Fruit fly (Drosophila melanogaster) whole organism, embryonic: ENCODE data around the gene CG14431.

ENCODE experiments used
- Atf-2 ChIP-seq: fragments of 200-800 bp; sonication (Bioruptor generic); optimal IDR thresholded peaks from 2 replicates; lab custom pipeline; 2016; ENCODE audit warnings: missing biosample characterization, missing genetic modification characterization
- B-H2 ChIP-seq: fragments of 200-800 bp; sonication (Bioruptor generic); optimal IDR thresholded peaks from 2 replicates; lab custom pipeline; 2018; ENCODE audit warnings: missing biosample characterization, mild to moderate bottlenecking, missing genetic modification characterization
- CG12299 ChIP-seq: fragments of 200-800 bp; sonication (Bioruptor generic); optimal IDR thresholded peaks from 2 replicates; lab custom pipeline; 2018; ENCODE audit warnings: missing biosample characterization, mild to moderate bottlenecking, missing genetic modification characterization
- CG13424 ChIP-seq: fragments of 200-800 bp; sonication (Bioruptor generic); optimal IDR thresholded peaks from 2 replicates; lab custom pipeline; 2019; ENCODE audit warnings: missing biosample characterization, mild to moderate bottlenecking, missing genetic modification characterization, moderate library complexity
- CG14014 ChIP-seq: fragments of 200-800 bp; sonication (Bioruptor generic); IDR thresholded peaks from 2 replicates; pipeline ENCODE4 v1.3.6; 2022; ENCODE audit warnings: missing biosample characterization, missing genetic modification characterization
- CG15269 ChIP-seq: fragments of 200-800 bp; sonication (Bioruptor generic); optimal IDR thresholded peaks from 2 replicates; lab custom pipeline; 2018; ENCODE audit warnings: missing biosample characterization, mild to moderate bottlenecking, missing genetic modification characterization, moderate library complexity
- CG17328 ChIP-seq: fragments of 200-800 bp; sonication (Bioruptor generic); IDR thresholded peaks from 2 replicates; pipeline ENCODE4 v1.3.6; 2022; ENCODE audit warnings: missing biosample characterization, missing genetic modification characterization
- CG17568 ChIP-seq: fragments of 200-800 bp; sonication (Bioruptor generic); optimal IDR thresholded peaks from 2 replicates; lab custom pipeline; 2018; ENCODE audit warnings: missing biosample characterization, mild to moderate bottlenecking, missing genetic modification characterization, moderate library complexity
- CG18764 ChIP-seq: fragments of 200-800 bp; sonication (Bioruptor generic); optimal IDR thresholded peaks from 3 replicates; lab custom pipeline; 2016; ENCODE audit warnings: missing biosample characterization, missing genetic modification characterization
- CG30020 ChIP-seq: fragments of 200-800 bp; optimal IDR thresholded peaks from 2 replicates; lab custom pipeline; 2019; ENCODE audit warnings: missing biosample characterization, mild to moderate bottlenecking, missing genetic modification characterization, moderate library complexity
- CG3065 ChIP-seq: fragments of 200-800 bp; sonication (Bioruptor generic); optimal IDR thresholded peaks from 2 replicates; lab custom pipeline; 2016; ENCODE audit warnings: missing biosample characterization, missing genetic modification characterization
- CG32532 ChIP-seq: fragments of 200-800 bp; sonication (Bioruptor generic); IDR thresholded peaks from 2 replicates; pipeline ENCODE4 v1.3.6; 2022; ENCODE audit warnings: missing biosample characterization, missing genetic modification characterization
- CG42726 ChIP-seq: fragments of 200-800 bp; sonication (Bioruptor generic); IDR thresholded peaks from 2 replicates; pipeline ENCODE4 v1.3.6; 2022; ENCODE audit warnings: missing biosample characterization, missing genetic modification characterization; ENCODE audit not compliant: partially characterized antibody
- CG4360 ChIP-seq: fragments of 200-800 bp; sonication (Bioruptor generic); IDR thresholded peaks from 2 replicates; pipeline ENCODE4 v1.3.6; 2022; ENCODE audit warnings: missing biosample characterization, missing genetic modification characterization
- CG7839 ChIP-seq: fragments of 200-800 bp; sonication (Bioruptor generic); optimal IDR thresholded peaks from 3 replicates; lab custom pipeline; 2018; ENCODE audit warnings: missing biosample characterization, mild to moderate bottlenecking, missing genetic modification characterization, moderate library complexity
- CG8359 ChIP-seq: fragments of 200-800 bp; sonication (Bioruptor generic); optimal IDR thresholded peaks from 2 replicates; lab custom pipeline; 2017; ENCODE audit warnings: missing biosample characterization, mild to moderate bottlenecking, missing genetic modification characterization, borderline replicate concordance
- Camta ChIP-seq: fragments of 200-800 bp; sonication (Bioruptor generic); optimal IDR thresholded peaks from 2 replicates; lab custom pipeline; 2016; ENCODE audit warnings: missing biosample characterization, missing genetic modification characterization
- Dbx ChIP-seq: fragments of 200-800 bp; sonication (Bioruptor generic); IDR thresholded peaks from 3 replicates; pipeline ENCODE4 v1.3.6; 2022; ENCODE audit warnings: missing biosample characterization, missing genetic modification characterization
- Deaf1 ChIP-seq: fragments of 200-800 bp; optimal IDR thresholded peaks from 3 replicates; lab custom pipeline; 2019; ENCODE audit warnings: missing biosample characterization, mild to moderate bottlenecking, missing genetic modification characterization, moderate library complexity
- GATAe ChIP-seq: fragments of 200-800 bp; sonication (Bioruptor generic); conservative IDR thresholded peaks from 2 replicates; pipeline ENCODE4 v1.3.6; 2022; ENCODE audit warnings: missing biosample characterization, missing genetic modification characterization
- HHEX ChIP-seq: fragments of 200-800 bp; sonication (Bioruptor generic); optimal IDR thresholded peaks from 3 replicates; lab custom pipeline; 2017; ENCODE audit warnings: missing biosample characterization, mild to moderate bottlenecking, missing genetic modification characterization, missing genetic modification reagents
- HLH3B ChIP-seq: fragments of 200-800 bp; sonication (Bioruptor generic); IDR thresholded peaks from 2 replicates; pipeline ENCODE4 v1.3.6; 2022; ENCODE audit warnings: missing biosample characterization, missing genetic modification characterization
- Hsf ChIP-seq: fragments of 200-800 bp; sonication (Bioruptor generic); optimal IDR thresholded peaks from 3 replicates; lab custom pipeline; 2016; ENCODE audit warnings: missing biosample characterization, missing genetic modification characterization
- Kr ChIP-seq: fragments of 200-800 bp; sonication (Bioruptor generic); optimal IDR thresholded peaks from 2 replicates; lab custom pipeline; 2017; ENCODE audit warnings: missing biosample characterization, mild to moderate bottlenecking, missing genetic modification characterization
- Lhr ChIP-seq: fragments of 200-800 bp; sonication (Bioruptor generic); optimal IDR thresholded peaks from 3 replicates; lab custom pipeline; 2017; ENCODE audit warnings: mild to moderate bottlenecking, missing biosample characterization, missing genetic modification reagents, missing genetic modification characterization
- Lim3 ChIP-seq: fragments of 200-800 bp; sonication (Bioruptor generic); IDR thresholded peaks from 2 replicates; pipeline ENCODE4 v1.3.6; 2022; ENCODE audit warnings: missing biosample characterization, missing genetic modification characterization
- Lpt ChIP-seq: fragments of >200 bp; optimal IDR thresholded peaks from 2 replicates; lab custom pipeline; 2018; ENCODE audit warnings: missing biosample characterization, missing genetic modification characterization
- Scr ChIP-seq: fragments of 200-800 bp; sonication (Bioruptor generic); IDR thresholded peaks from 2 replicates; pipeline ENCODE4 v1.3.6; 2022; ENCODE audit warnings: missing biosample characterization, missing genetic modification characterization; ENCODE audit not compliant: partially characterized antibody
- Sox102F ChIP-seq: fragments of 200-800 bp; sonication (Bioruptor generic); optimal IDR thresholded peaks from 2 replicates; lab custom pipeline; 2018; ENCODE audit warnings: missing biosample characterization, mild to moderate bottlenecking, missing genetic modification characterization, moderate library complexity
- Sry-β ChIP-seq: fragments of 200-800 bp; sonication (Bioruptor generic); optimal IDR thresholded peaks from 2 replicates; lab custom pipeline; 2018; ENCODE audit warnings: missing biosample characterization, mild to moderate bottlenecking, missing genetic modification characterization, moderate library complexity
- Ssrp ChIP-seq: fragments of 200-800 bp; sonication (Bioruptor generic); optimal IDR thresholded peaks from 2 replicates; lab custom pipeline; 2018; ENCODE audit warnings: missing biosample characterization, mild to moderate bottlenecking, missing genetic modification characterization, moderate library complexity
- Taf1 ChIP-seq: fragments of 200-800 bp; sonication (Bioruptor generic); IDR thresholded peaks from 2 replicates; pipeline ENCODE4 v1.3.6; 2022; ENCODE audit warnings: missing biosample characterization, missing genetic modification characterization
- Xbp1 ChIP-seq: fragments of 200-800 bp; sonication (Bioruptor generic); optimal IDR thresholded peaks from 3 replicates; lab custom pipeline; 2016; ENCODE audit warnings: missing biosample characterization, mild to moderate bottlenecking, missing genetic modification characterization
- dimm ChIP-seq: fragments of 200-800 bp; sonication (Bioruptor generic); IDR thresholded peaks from 2 replicates; pipeline ENCODE4 v1.3.6; 2022; ENCODE audit warnings: missing biosample characterization, missing genetic modification characterization
- dmrt11E ChIP-seq: fragments of 200-800 bp; sonication (Bioruptor generic); optimal IDR thresholded peaks from 3 replicates; lab custom pipeline; 2018; ENCODE audit warnings: missing biosample characterization, mild to moderate bottlenecking, missing genetic modification characterization, moderate library complexity
- exex ChIP-seq: fragments of 200-800 bp; sonication (Bioruptor generic); optimal IDR thresholded peaks from 4 replicates; lab custom pipeline; 2018; ENCODE audit warnings: missing biosample characterization, mild to moderate bottlenecking, missing genetic modification characterization, moderate library complexity
- h ChIP-seq: fragments of >200 bp; optimal IDR thresholded peaks from 2 replicates; lab custom pipeline; 2017
- hb ChIP-seq: fragments of 200-800 bp; sonication (Bioruptor generic); IDR thresholded peaks from 3 replicates; pipeline ENCODE4 v1.3.6; 2022; ENCODE audit warnings: missing biosample characterization, missing genetic modification characterization; ENCODE audit not compliant: partially characterized antibody
- mld ChIP-seq: fragments of 200-800 bp; sonication (Bioruptor generic); IDR thresholded peaks from 3 replicates; pipeline ENCODE4 v1.3.6; 2022; ENCODE audit warnings: missing biosample characterization, missing genetic modification characterization; ENCODE audit not compliant: partially characterized antibody
- odd ChIP-seq: fragments of 200-800 bp; sonication (Bioruptor generic); optimal IDR thresholded peaks from 2 replicates; lab custom pipeline; 2017; ENCODE audit warnings: missing biosample characterization, mild to moderate bottlenecking, missing genetic modification characterization
- pan ChIP-seq, 4 experiments: fragments of >200 bp in 3 of 4; fragments of 200-800 bp in 1 of 4; sonication (Bioruptor generic) in 1 of 4; optimal IDR thresholded peaks in 3 of 4; IDR thresholded peaks in 1 of 4; 2 replicates each; pipeline versions ENCODE4 v1.3.6 to Lab custom; 2017 to 2022; ENCODE audit warnings: missing biosample characterization in 2 of 4, missing genetic modification characterization in 2 of 4, mixed read lengths in 1 of 4
- pb ChIP-seq: fragments of 200-800 bp; sonication (Bioruptor generic); optimal IDR thresholded peaks from 3 replicates; lab custom pipeline; 2016; ENCODE audit warnings: missing biosample characterization, missing genetic modification characterization
- phol ChIP-seq: fragments of 200-800 bp; sonication (Bioruptor generic); optimal IDR thresholded peaks from 3 replicates; lab custom pipeline; 2018; ENCODE audit warnings: missing biosample characterization, mild to moderate bottlenecking, missing genetic modification characterization, moderate library complexity
- rib ChIP-seq: fragments of 200-800 bp; sonication (Bioruptor generic); IDR thresholded peaks from 2 replicates; pipeline ENCODE4 v1.3.6; 2022; ENCODE audit warnings: missing biosample characterization, missing genetic modification characterization
- run ChIP-seq: fragments of 200-800 bp; sonication (Bioruptor generic); optimal IDR thresholded peaks from 3 replicates; lab custom pipeline; 2018; ENCODE audit warnings: missing biosample characterization, mild to moderate bottlenecking, missing genetic modification characterization
- sim ChIP-seq: fragments of 200-800 bp; sonication (Bioruptor generic); IDR thresholded peaks from 2 replicates; pipeline ENCODE4 v1.3.6; 2022; ENCODE audit warnings: missing biosample characterization, missing genetic modification characterization
- slbo ChIP-seq: fragments of 200-800 bp; sonication (Bioruptor generic); IDR thresholded peaks from 2 replicates; pipeline ENCODE4 v1.3.6; 2022; ENCODE audit warnings: missing biosample characterization, missing genetic modification characterization
- so ChIP-seq: fragments of 200-800 bp; sonication (Bioruptor generic); IDR thresholded peaks from 3 replicates; pipeline ENCODE4 v1.3.6; 2022; ENCODE audit warnings: missing biosample characterization, missing genetic modification characterization
- sqz ChIP-seq: fragments of 200-800 bp; sonication (Bioruptor generic); optimal IDR thresholded peaks from 3 replicates; lab custom pipeline; 2018; ENCODE audit warnings: missing biosample characterization, mild to moderate bottlenecking, missing genetic modification characterization
- ttk ChIP-seq: fragments of 200-800 bp; sonication (Bioruptor generic); IDR thresholded peaks from 2 replicates; pipeline ENCODE4 v2.1.2; 2022; ENCODE audit warnings: missing biosample characterization, missing genetic modification characterization
- usp ChIP-seq: fragments of >200 bp; optimal IDR thresholded peaks from 2 replicates; lab custom pipeline; 2017; ENCODE audit warnings: missing biosample characterization, missing genetic modification characterization

The CG14431 gene

DNA sequence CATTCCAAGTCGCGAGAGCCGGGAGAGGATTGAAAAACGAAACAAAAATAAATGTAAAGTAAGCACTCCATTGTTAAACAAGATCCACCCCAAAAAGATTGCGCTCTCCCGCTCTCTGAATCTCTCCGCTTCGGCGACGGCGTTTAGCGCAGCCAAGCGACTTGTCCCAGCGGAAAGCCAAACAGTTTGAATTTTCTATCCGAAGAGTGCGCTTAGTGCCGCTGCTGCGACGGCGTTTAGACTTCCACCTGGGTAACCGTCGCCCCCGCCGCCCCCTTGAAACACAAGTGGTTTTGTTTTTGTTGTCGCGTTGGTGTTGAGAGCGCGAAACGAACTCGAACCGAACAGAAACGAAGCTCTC, 90.4 kb downstream of the CG14431 start, which contains the start of gene Inx2 (continued):
- TF ChIP-seq dimm (GFP tag; lab: Robert Waterston, UW) (no peak), pan (optimal IDR thresholded peaks at IDR 0.05; lab: Kevin White, UChicago) (no peak), pan (GFP tag; optimal IDR thresholded peaks at IDR 0.05 in 1 of 2, IDR thresholded peaks at IDR 0.05 in 1 of 2) (peak in 1 of 2 experiments; percentile 20), mld (GFP tag; lab: Robert Waterston, UW) (no peak), CG13424 (tag; lab: Kevin White, UChicago) (no peak), rib (0 out of 2 replicates have a peak, but pooled peaks have one; percentile 56), Scr (peak; percentile 26), Ssrp (no peak), CG15269 (tag; lab: Kevin White, UChicago) (peak; percentile 44), GATAe (no peak), hb (GFP tag; lab: Robert Waterston, UW) (no peak), ttk (0 out of 2 replicates have a peak, but pooled peaks have one; percentile 19), Xbp1 (no peak), HLH3B (GFP tag; lab: Robert Waterston, UW) (0 out of 2 replicates have a peak, but pooled peaks have one; percentile 15), Lpt (GFP tag; lab: Kevin White, UChicago) (no peak), sim (GFP tag; lab: Robert Waterston, UW) (no peak), so (GFP tag; lab: Robert Waterston, UW) (0 out of 3 replicates have a peak, but pooled peaks have one; percentile 10), dmrt11E (tag; lab: Kevin White, UChicago) (no peak), CG17328 (GFP tag; lab: Robert Waterston, UW) (peak; percentile 34; the same call in 1 of the 2 replicates), Deaf1 (peak; percentile 99), Hsf (GFP tag; lab: Kevin White, UChicago) (no peak), HHEX (GFP tag; lab: Kevin White, UChicago) (peak; percentile 54), exex (tag; lab: Kevin White, UChicago) (peak; percentile 38), Dbx (GFP tag; lab: Robert Waterston, UW) (peak; percentile 53; the same call in 1 of the 3 replicates), h (lab: Kevin White, UChicago) (no peak), CG4360 (GFP tag; lab: Robert Waterston, UW) (peak; percentile 87), Kr (GFP tag; lab: Kevin White, UChicago) (no peak), run (tag; lab: Kevin White, UChicago) (no peak), B-H2 (GFP tag; lab: Kevin White, UChicago) (peak; percentile 62), Sry-β (no peak), CG7839 (tag; lab: Kevin White, UChicago) (peak; percentile 10), Lim3 (no peak), CG42726 (GFP tag; lab: Robert Waterston, UW) (peak; percentile 71; the same call in 1 of the 2 replicates), sqz (peak; percentile 42), pb (GFP tag; lab: Kevin White, UChicago) (peak; percentile 23), CG17568 (GFP tag; lab: Kevin White, UChicago) (no peak), usp (no peak), CG12299 (tag; lab: Kevin White, UChicago) (no peak), phol (tag; lab: Kevin White, UChicago) (no peak), Atf-2 (GFP tag; lab: Kevin White, UChicago) (no peak), Sox102F (no peak), Lhr (GFP tag; lab: Kevin White, UChicago) (no peak), CG32532 (GFP tag; lab: Robert Waterston, UW) (peak; percentile 62; the same call in 1 of the 2 replicates), odd (GFP tag; lab: Kevin White, UChicago) (no peak), CG14014 (no peak), CG30020 (tag; lab: Kevin White, UChicago) (no peak), Camta (GFP tag; lab: Kevin White, UChicago) (no peak), Taf1 (no peak), slbo (GFP tag; lab: Robert Waterston, UW) (no peak), CG18764 (no peak), CG3065 (GFP tag; lab: Kevin White, UChicago) (no peak), CG8359 (GFP tag; lab: Kevin White, UChicago) (no peak)
